Worm (Caenorhabditis elegans): ENCODE results near the gene Y43F8B.20.

The Y43F8B.20 gene

DNA sequence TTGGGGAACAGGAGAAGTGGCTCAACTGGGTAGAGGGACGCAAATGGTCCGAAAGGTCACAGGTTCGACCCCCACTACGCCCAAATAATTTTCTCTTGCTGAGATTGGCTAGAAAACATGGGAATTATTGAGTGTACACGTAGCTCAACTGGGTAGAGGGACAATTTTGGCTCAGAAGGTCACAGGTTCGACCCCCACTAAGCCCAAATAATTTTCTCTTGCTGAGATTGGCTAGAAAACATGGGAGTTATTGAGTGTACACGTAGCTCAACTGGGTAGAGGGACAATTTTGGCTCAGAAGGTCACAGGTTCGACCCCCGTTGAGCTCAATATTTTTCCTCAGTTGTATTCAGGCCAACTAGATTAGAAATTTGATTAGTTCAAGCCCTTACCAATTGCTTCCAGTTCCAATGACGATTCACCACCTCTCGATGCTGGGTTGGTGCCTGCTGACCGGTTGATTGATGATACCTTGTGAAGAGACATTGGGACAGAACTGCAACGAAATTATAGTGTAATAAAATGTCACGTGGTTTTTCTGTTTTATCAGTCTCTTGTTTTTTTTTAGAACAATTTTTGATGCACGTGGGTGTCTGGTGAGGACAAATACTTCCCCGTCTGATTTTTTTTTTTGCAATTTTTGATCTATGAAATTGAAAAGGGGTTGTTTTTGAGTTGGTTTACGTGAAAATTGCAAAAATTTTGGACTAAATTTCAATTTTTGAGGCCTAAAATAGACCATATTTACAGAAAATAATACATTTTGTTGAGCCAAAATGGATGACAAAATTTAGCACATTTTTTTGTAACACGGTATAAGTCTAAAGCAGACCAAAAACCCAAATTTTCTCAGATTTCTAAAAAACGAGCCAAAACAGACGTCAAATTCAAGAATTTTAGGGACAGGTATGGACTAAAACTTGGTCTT is 28.0 kb downstream of the Y43F8B.20 start (continued):
- TF ChIP-seq ztf-18 (tag; optimal IDR thresholded peaks at IDR 0.05): peak; percentile 47
- peak; percentile 24 for TF ChIP-seq gei-17 (GFP tag; optimal IDR thresholded peaks at IDR 0.05)
- TF ChIP-seq pbrm-1 (GFP tag; IDR thresholded peaks at IDR 0.05): no peak; the same call in 1 of the 2 replicates
- TF ChIP-seq hmg-1.2 (GFP tag; IDR thresholded peaks at IDR 0.05): peak; percentile 34; the same call in 1 of the 2 replicates
- peak; percentile 32 for TF ChIP-seq ztf-26 (tag; optimal IDR thresholded peaks at IDR 0.05)
- peak; percentile 23 for TF ChIP-seq madf-6 (GFP tag; IDR thresholded peaks at IDR 0.05)
- no peak for TF ChIP-seq B0019.2 (GFP tag; conservative IDR thresholded peaks at IDR 0.05)
- no peak for TF ChIP-seq xnd-1 (tag; optimal IDR thresholded peaks at IDR 0.05)
- no peak for TF ChIP-seq C06A6.2 (GFP tag; conservative IDR thresholded peaks at IDR 0.05)
- no peak for TF ChIP-seq ztf-6 (GFP tag; IDR thresholded peaks at IDR 0.05)
- peak; percentile 63; the same call in 1 of the 2 replicates for TF ChIP-seq lin-26 (GFP tag; IDR thresholded peaks at IDR 0.05)

DNA sequence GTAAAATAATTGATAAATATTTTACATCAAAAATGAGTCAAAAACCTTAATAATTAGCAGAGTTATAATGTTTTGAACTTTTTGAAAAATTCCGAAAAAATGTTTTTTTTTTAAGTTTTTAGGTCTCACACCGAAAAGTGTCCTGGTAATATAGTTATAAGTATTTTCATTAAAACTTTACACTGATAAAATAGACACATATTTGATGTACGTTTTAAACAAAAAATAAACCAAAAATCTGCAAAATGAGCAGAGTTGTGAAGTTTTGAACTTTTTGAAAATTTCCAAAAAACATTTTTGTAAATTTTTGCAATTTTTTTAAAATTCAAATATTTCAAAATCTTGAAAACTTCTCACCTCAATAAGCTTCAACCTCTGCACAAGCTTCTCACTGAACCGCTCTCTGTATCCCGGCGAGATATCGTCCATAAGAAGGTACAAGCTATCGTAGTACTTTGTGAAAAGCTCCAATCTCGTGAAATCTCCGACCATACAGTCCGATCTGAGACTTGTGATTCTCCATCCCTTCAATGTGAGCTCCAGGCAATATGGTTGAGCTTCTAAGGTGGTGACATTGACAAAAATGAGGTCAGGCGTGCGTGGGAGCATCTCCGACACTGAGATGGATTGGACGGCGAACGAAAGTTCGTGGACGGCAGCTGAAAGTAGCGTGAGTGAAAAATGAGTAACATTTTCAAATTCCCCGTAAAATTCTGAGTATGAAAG is 28.8 kb downstream of the Y43F8B.20 start:
- TF ChIP-seq T07F8.4 (tag; optimal IDR thresholded peaks at IDR 0.05) (no peak), ama-1 (optimal IDR thresholded peaks at IDR 0.05) (peak; percentile 73), ama-1 (GFP tag; optimal IDR thresholded peaks at IDR 0.05) (no peak), nhr-90 (tag; optimal IDR thresholded peaks at IDR 0.05) (no peak), Y53G8AR.9 (GFP tag; conservative IDR thresholded peaks at IDR 0.05) (0 out of 2 replicates have a peak, but pooled peaks have one; percentile 12), madf-10 (tag; optimal IDR thresholded peaks at IDR 0.05) (no peak), sptf-2 (GFP tag; optimal IDR thresholded peaks at IDR 0.05) (no peak), lin-35 (GFP tag; optimal IDR thresholded peaks at IDR 0.05) (peak in 1 of 3 experiments; percentile 5), tbx-9 (tag; optimal IDR thresholded peaks at IDR 0.05; ENCODE audit: borderline replicate concordance) (no peak), F33H1.4 (GFP tag; IDR thresholded peaks at IDR 0.05) (no peak)

DNA sequence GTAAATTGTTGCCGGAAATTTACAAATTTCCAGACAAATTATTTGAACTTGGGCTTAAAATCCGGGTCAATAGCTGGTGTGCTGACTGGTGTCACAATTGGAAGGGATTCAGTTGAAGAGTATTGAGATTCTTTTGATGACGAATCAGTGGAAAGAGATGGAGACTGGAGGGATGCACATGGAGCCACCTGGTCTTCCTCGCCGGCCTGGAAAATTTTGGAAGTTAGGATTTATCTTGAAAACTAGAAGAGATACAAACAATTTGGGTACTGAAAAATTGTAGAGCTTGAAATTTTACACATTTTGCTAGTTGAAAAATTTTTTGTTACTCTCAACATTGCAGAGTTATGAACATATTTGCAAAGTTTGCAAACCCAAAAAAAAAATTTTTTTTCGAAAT is 29.5 kb downstream of the Y43F8B.20 start:
- TF ChIP-seq mel-28 (tag; optimal IDR thresholded peaks at IDR 0.05; ENCODE audit: borderline replicate concordance): no peak
- TF ChIP-seq Y53G8AR.9 (GFP tag; conservative IDR thresholded peaks at IDR 0.05): 0 out of 2 replicates have a peak, but pooled peaks have one; percentile 9
- peak; percentile 65 for TF ChIP-seq chd-7 (tag; optimal IDR thresholded peaks at IDR 0.05)
- TF ChIP-seq snpc-4 (GFP tag; optimal IDR thresholded peaks at IDR 0.05): no peak
- TF ChIP-seq snpc-4 (tag; optimal IDR thresholded peaks at IDR 0.05): no peak
- no peak for TF ChIP-seq snpc-1.3 (tag; optimal IDR thresholded peaks at IDR 0.05; ENCODE audit: insufficient read depth)
- 0 out of 2 replicates have a peak, but pooled peaks have one; percentile 51 for TF ChIP-seq ztf-25 (GFP tag; IDR thresholded peaks at IDR 0.05)
- no peak for TF ChIP-seq sea-2 (GFP tag; IDR thresholded peaks at IDR 0.05)
- no peak for TF ChIP-seq rcor-1 (GFP tag; IDR thresholded peaks at IDR 0.05)
- TF ChIP-seq F39B2.1 (GFP tag; IDR thresholded peaks at IDR 0.05): no peak
- 0 out of 2 replicates have a peak, but pooled peaks have one; percentile 55 for TF ChIP-seq bed-1 (GFP tag; IDR thresholded peaks at IDR 0.05)
- TF ChIP-seq ama-1 (optimal IDR thresholded peaks at IDR 0.05): peak; percentile 77
- no peak for TF ChIP-seq ama-1 (GFP tag; optimal IDR thresholded peaks at IDR 0.05)
- TF ChIP-seq F22D6.2 (tag; optimal IDR thresholded peaks at IDR 0.05): no peak
- TF ChIP-seq attf-6 (GFP tag; IDR thresholded peaks at IDR 0.05): 0 out of 2 replicates have a peak, but pooled peaks have one; percentile 32
- TF ChIP-seq repo-1 (tag; optimal IDR thresholded peaks at IDR 0.05): peak; percentile 5
- peak; percentile 45 for TF ChIP-seq ztf-26 (tag; optimal IDR thresholded peaks at IDR 0.05)
- TF ChIP-seq lin-54 (GFP tag; optimal IDR thresholded peaks at IDR 0.05): peak; percentile 4
- 0 out of 2 replicates have a peak, but pooled peaks have one; percentile 62 for TF ChIP-seq madf-3 (GFP tag; IDR thresholded peaks at IDR 0.05)
- TF ChIP-seq egl-44 (GFP tag; IDR thresholded peaks at IDR 0.05): no peak
- peak; percentile 56; the same call in 1 of the 2 replicates for TF ChIP-seq madf-6 (GFP tag; IDR thresholded peaks at IDR 0.05)
- TF ChIP-seq let-607 (tag; optimal IDR thresholded peaks at IDR 0.05): peak in 1 of 2 experiments; percentile 19
- no peak for TF ChIP-seq T07F8.4 (tag; optimal IDR thresholded peaks at IDR 0.05)
- TF ChIP-seq hsf-1 (GFP tag; IDR thresholded peaks at IDR 0.05): 0 out of 2 replicates have a peak, but pooled peaks have one; percentile 11
- no peak for TF ChIP-seq sptf-2 (GFP tag; optimal IDR thresholded peaks at IDR 0.05)
- no peak for TF ChIP-seq unc-130 (GFP tag; optimal IDR thresholded peaks at IDR 0.05)
- TF ChIP-seq zim-3 (tag; optimal IDR thresholded peaks at IDR 0.05): peak; percentile 76
- TF ChIP-seq lin-26 (GFP tag; IDR thresholded peaks at IDR 0.05): no peak; the same call in 1 of the 2 replicates

Measured in whole organism, young adult.